Worm (Caenorhabditis elegans) whole organism, L4 larva: Measurements from ENCODE around the gene mvk-1.
"Not testable (repeated sequence)": the region's sequence is repeated elsewhere in the genome, so short reads cannot be mapped to it uniquely, and the experiment has no call there.

Experiments
- F26F4.8 ChIP-seq: fragments of 200-800 bp; sonication (Bioruptor generic); conservative IDR thresholded peaks from 2 replicates; pipeline ENCODE4 v1.3.6; 2022; ENCODE audit warnings: missing genetic modification characterization, missing compliant biosample characterization
- ama-1 ChIP-seq: fragments of 150-350 bp; optimal IDR thresholded peaks from 2 replicates; lab custom pipeline; 2014; ENCODE audit warnings: inconsistent platforms, mixed read lengths
- dve-1 ChIP-seq: sonication (generic microtip); optimal IDR thresholded peaks from 2 replicates; lab custom pipeline; 2017; ENCODE audit warnings: antibody characterized with exemption, mild to moderate bottlenecking, missing genetic modification characterization, missing compliant biosample characterization; ENCODE audit not compliant: insufficient read depth
- lin-13 ChIP-seq: fragments of 150-350 bp; optimal IDR thresholded peaks from 2 replicates; lab custom pipeline; 2014; ENCODE audit warnings: missing biosample characterization, missing genetic modification reagents, missing genetic modification characterization
- nhr-11 ChIP-seq: fragments of 150-350 bp; optimal IDR thresholded peaks from 2 replicates; lab custom pipeline; 2014; ENCODE audit warnings: missing biosample characterization, missing genetic modification characterization
- snpc-4 ChIP-seq: fragments of 150-350 bp; optimal IDR thresholded peaks from 2 replicates; lab custom pipeline; 2014; ENCODE audit warnings: missing biosample characterization, missing genetic modification characterization

- not testable (repeated sequence) for TF ChIP-seq dve-1; ama-1; F26F4.8 (GFP tag; lab: Robert Waterston, UW); nhr-11 (tag; lab: Kevin White, UChicago); lin-13 (GFP tag; lab: Kevin White, UChicago); snpc-4 (tag; lab: Kevin White, UChicago)
These were observed 17.0 kb upstream of the mvk-1 start for ce11 chrIII:6153112-6153511.
